Worm (Caenorhabditis elegans) whole organism, L4 larva: ENCODE data around the gene sec-24.1.

ENCODE experiments used
- F49E8.2 ChIP-seq: sonication (generic microtip); optimal IDR thresholded peaks from 2 replicates; lab custom pipeline; 2016; ENCODE audit warnings: missing compliant biosample characterization, mild to moderate bottlenecking, missing genetic modification characterization, borderline replicate concordance
- dmd-6 ChIP-seq: fragments of 200-800 bp; sonication (Bioruptor generic); IDR thresholded peaks from 2 replicates; pipeline ENCODE4 v1.3.6; 2022; ENCODE audit warnings: missing genetic modification reagents, missing genetic modification characterization, missing compliant biosample characterization
- egl-27 ChIP-seq: sonication (generic microtip); optimal IDR thresholded peaks from 3 replicates; lab custom pipeline; 2017; ENCODE audit warnings: missing biosample characterization, missing genetic modification reagents, missing genetic modification characterization
- hlh-30 ChIP-seq: sonication (generic microtip); optimal IDR thresholded peaks from 2 replicates; lab custom pipeline; 2017; ENCODE audit warnings: antibody characterized with exemption, mild to moderate bottlenecking, missing genetic modification characterization, missing compliant biosample characterization; ENCODE audit not compliant: insufficient read depth
- lim-7 ChIP-seq: fragments of 200-800 bp; sonication (Bioruptor generic); IDR thresholded peaks from 2 replicates; pipeline ENCODE4 v1.3.6; 2022; ENCODE audit warnings: missing genetic modification characterization, missing compliant biosample characterization
- nhr-41 ChIP-seq: fragments of 200-800 bp; sonication (Bioruptor generic); IDR thresholded peaks from 2 replicates; pipeline ENCODE4 v1.3.6; 2022; ENCODE audit warnings: missing genetic modification reagents, missing genetic modification characterization, missing compliant biosample characterization
- php-3 ChIP-seq: fragments of 200-800 bp; sonication (Bioruptor generic); IDR thresholded peaks from 2 replicates; pipeline ENCODE4 v1.3.6; 2022; ENCODE audit warnings: missing genetic modification reagents, missing genetic modification characterization, missing compliant biosample characterization
- pqm-1 ChIP-seq: sonication (generic microtip); optimal IDR thresholded peaks from 2 replicates; lab custom pipeline; 2017; ENCODE audit warnings: missing biosample characterization, missing genetic modification characterization

DNA sequence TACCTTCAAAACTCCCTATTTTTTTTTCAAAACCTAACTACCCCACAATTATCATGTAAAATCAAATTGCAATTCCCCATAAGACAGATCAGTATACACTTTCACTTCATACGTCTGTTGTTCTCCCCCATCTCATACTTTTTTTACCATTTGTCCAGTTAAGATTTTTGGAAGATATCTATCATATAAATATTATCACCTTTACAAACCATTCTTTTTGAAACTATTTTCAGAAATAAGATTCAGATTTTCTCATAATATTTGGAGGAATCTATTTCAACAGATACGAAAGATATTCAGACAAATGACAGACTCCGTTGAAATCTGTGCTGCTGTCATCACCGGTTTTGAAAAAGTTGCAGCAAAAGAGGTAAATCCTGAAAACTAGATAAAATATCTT, 38.2 kb downstream of the sec-24.1 start, which contains the start of gene M04B2.2:
- TF ChIP-seq F49E8.2 (tag; lab: Kevin White, UChicago) = no peak
- TF ChIP-seq hlh-30 (tag; lab: Kevin White, UChicago) = no peak
- no peak for TF ChIP-seq dmd-6
- TF ChIP-seq nhr-41 (GFP tag; lab: Robert Waterston, UW) = no peak
- TF ChIP-seq php-3 (GFP tag; lab: Robert Waterston, UW) = no peak
- no peak for TF ChIP-seq lim-7
- no peak for TF ChIP-seq egl-27
- TF ChIP-seq pqm-1 (tag; lab: Kevin White, UChicago) = no peak
